Fruit fly (Drosophila melanogaster) whole organism: Measurements from ENCODE around the gene CG8003.

Source experiments
- CG8478 ChIP-seq: fragments of >200 bp; optimal IDR thresholded peaks from 2 replicates; lab custom pipeline; 2018; ENCODE audit warnings: inconsistent platforms
- Dll ChIP-seq: fragments of >200 bp; optimal IDR thresholded peaks from 2 replicates; lab custom pipeline; 2017
- EcR ChIP-seq, 2 experiments: fragments of >200 bp; optimal IDR thresholded peaks; 2 replicates each; lab custom pipeline; 2017; ENCODE audit warnings: missing biosample characterization in 2 of 2, missing genetic modification characterization in 2 of 2, missing genetic modification reagents in 2 of 2
- pan ChIP-seq: fragments of >200 bp; optimal IDR thresholded peaks from 2 replicates; lab custom pipeline; 2017
- psq ChIP-seq: fragments of >200 bp; optimal IDR thresholded peaks from 2 replicates; lab custom pipeline; 2017
- usp ChIP-seq: fragments of >200 bp; optimal IDR thresholded peaks from 2 replicates; lab custom pipeline; 2017; ENCODE audit warnings: missing biosample characterization, missing genetic modification characterization, mixed read lengths

Gene CG8003

dm6 chr3L:10692459-10693217, 31.4 kb downstream of the CG8003 start, which contains the start of gene CG33493:
Gene CG33493 (minus strand): TSS chr3L:10693167.
- TF ChIP-seq CG8478 (no peak), pan (lab: Kevin White, UChicago) (no peak), usp (GFP tag; lab: Kevin White, UChicago) (no peak), Dll (lab: Kevin White, UChicago) (no peak)

- TF ChIP-seq usp (GFP tag; lab: Kevin White, UChicago) (no peak), CG8478 (no peak), EcR (GFP tag; optimal IDR thresholded peaks at IDR 0.05; lab: Kevin White, UChicago) (no peak), Dll (lab: Kevin White, UChicago) (no peak), psq (lab: Kevin White, UChicago) (no peak), pan (lab: Kevin White, UChicago) (no peak)
Measured at dm6 chr3L:10693709-10694403, 32.6 kb downstream of the CG8003 start, which contains the start of gene ND-13B. Gene ND-13B (minus strand): TSS chr3L:10694108.

- TF ChIP-seq EcR (GFP tag; optimal IDR thresholded peaks at IDR 0.05; lab: Kevin White, UChicago) (no peak), Dll (lab: Kevin White, UChicago) (no peak), usp (GFP tag; lab: Kevin White, UChicago) (no peak), pan (lab: Kevin White, UChicago) (no peak), psq (lab: Kevin White, UChicago) (no peak), CG8478 (no peak)
Measured at dm6 chr3L:10696635-10697412, 35.5 kb downstream of the CG8003 start, which contains the start of gene NijA. Gene NijA (minus strand): TSS chr3L:10696877.

dm6 chr3L:10697413-10698118, 36.3 kb downstream of the CG8003 start:
- no peak for TF ChIP-seq Dll (lab: Kevin White, UChicago)
- no peak for TF ChIP-seq CG8478
- no peak for TF ChIP-seq pan (lab: Kevin White, UChicago)
- no peak for TF ChIP-seq psq (lab: Kevin White, UChicago)
- no peak for TF ChIP-seq usp (GFP tag; lab: Kevin White, UChicago)
- TF ChIP-seq EcR (GFP tag; optimal IDR thresholded peaks at IDR 0.05; lab: Kevin White, UChicago), result no peak

dm6 chr3L:10698182-10698581, 36.9 kb downstream of the CG8003 start:
- no peak for TF ChIP-seq Dll (lab: Kevin White, UChicago)
- no peak for TF ChIP-seq pan (lab: Kevin White, UChicago)
- no peak for TF ChIP-seq psq (lab: Kevin White, UChicago)
- TF ChIP-seq CG8478, result no peak
- TF ChIP-seq usp (GFP tag; lab: Kevin White, UChicago), result no peak
- no peak for TF ChIP-seq EcR (GFP tag; optimal IDR thresholded peaks at IDR 0.05; lab: Kevin White, UChicago)

DNA sequence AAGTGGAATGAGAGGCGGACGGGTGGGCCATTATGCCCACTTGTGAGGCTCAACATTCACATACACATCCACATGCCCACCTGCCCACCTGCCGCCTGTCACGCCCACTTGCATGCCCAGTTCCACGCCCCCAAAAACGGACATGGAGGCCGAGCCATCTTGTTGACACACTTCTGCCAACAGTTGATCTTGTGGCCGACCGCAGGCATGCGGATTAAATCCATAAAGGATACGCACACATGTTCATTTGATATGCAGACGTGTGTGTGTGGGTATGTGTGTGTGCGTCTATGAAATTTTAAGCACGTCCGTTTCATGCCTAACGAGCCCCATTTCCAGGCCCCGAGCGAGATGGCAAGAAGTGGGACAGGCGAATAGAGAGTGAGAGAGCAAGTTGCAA, 40.9 kb downstream of the CG8003 start:
- TF ChIP-seq Dll (lab: Kevin White, UChicago), result no peak
- no peak for TF ChIP-seq EcR (GFP tag; optimal IDR thresholded peaks at IDR 0.05; lab: Kevin White, UChicago)
- no peak for TF ChIP-seq usp (GFP tag; lab: Kevin White, UChicago)
- no peak for TF ChIP-seq pan (lab: Kevin White, UChicago)
- no peak for TF ChIP-seq CG8478
- no peak for TF ChIP-seq psq (lab: Kevin White, UChicago)

DNA sequence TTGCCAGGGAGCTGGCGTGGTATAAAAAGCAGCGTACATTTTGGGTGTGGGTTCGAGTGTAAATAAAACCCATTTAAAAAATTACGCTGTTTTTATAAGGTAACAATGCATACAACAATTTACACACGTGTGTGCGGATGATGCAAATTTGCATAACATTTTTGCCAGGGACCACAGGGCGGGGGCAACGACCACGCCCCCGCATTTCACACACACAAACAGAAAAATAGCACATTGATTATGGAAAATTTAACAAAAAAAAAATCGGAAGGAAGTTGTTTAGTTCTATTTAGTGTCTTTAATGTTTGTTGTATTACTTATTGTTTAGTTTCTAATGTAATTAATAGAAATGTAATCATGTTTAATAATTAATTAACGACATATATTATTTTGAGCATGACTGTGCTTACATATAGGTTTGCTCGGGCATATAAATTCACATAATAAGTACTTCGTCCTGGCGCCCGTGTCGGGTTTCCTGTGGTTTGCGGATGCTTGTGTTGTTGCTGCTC, 43.3 kb downstream of the CG8003 start:
- no peak for TF ChIP-seq pan (lab: Kevin White, UChicago)
- no peak for TF ChIP-seq psq (lab: Kevin White, UChicago)
- TF ChIP-seq CG8478, result no peak

DNA sequence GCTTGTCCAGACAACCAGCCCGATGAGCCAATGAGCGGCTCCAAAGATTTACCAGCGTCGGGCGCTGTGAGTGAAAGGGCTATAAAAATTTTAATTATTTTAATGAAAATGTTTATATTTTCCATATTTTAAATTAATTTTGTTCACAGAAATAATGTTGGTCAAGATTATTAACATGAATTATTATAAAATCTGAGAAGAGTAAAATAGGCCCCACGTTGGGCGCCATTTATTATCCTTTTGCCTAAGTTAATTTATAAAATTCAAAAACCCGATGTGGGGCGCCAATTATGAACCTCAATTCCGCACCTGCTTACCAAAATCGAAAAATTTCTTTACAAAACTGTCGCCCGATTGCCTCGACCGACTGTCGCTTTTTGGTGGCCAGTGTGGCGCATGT, 47.9 kb downstream of the CG8003 start:
- TF ChIP-seq Dll (lab: Kevin White, UChicago) (no peak), CG8478 (no peak), usp (GFP tag; lab: Kevin White, UChicago) (no peak), pan (lab: Kevin White, UChicago) (no peak), psq (lab: Kevin White, UChicago) (no peak), EcR (GFP tag; optimal IDR thresholded peaks at IDR 0.05; lab: Kevin White, UChicago) (no peak)

DNA sequence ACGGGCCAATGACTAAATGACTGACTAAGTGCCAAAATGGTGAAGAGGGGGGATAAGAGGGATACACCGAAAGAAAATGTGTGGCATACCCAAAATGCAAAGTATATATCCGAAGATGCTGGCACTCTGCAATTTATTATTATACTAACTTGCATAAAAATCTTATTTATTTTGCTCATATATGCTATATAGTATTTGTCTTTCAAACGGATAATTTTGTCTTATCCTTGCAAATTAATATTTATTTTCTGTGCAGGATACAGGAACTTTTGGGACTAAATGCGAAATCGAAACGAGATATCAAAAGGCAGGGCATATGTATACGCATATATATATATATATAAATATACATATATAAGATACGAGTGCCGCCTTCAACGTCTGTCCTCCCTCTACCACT, 50.1 kb downstream of the CG8003 start:
- TF ChIP-seq usp (GFP tag; lab: Kevin White, UChicago) (no peak), psq (lab: Kevin White, UChicago) (no peak), CG8478 (no peak), EcR (GFP tag; optimal IDR thresholded peaks at IDR 0.05; lab: Kevin White, UChicago) (no peak), Dll (lab: Kevin White, UChicago) (no peak), pan (lab: Kevin White, UChicago) (no peak)

- TF ChIP-seq Dll (lab: Kevin White, UChicago) (no peak), usp (GFP tag; lab: Kevin White, UChicago) (no peak), psq (lab: Kevin White, UChicago) (no peak)
Measured at dm6 chr3L:10712005-10712404, 50.7 kb downstream of the CG8003 start.
